Worm (Caenorhabditis elegans) whole organism, L3 larva: Measurements from ENCODE around the gene Y6E2A.4.
"Not testable (repeated sequence)": the region's sequence is repeated elsewhere in the genome, so short reads cannot be mapped to it uniquely, and the experiment has no call there.

Experiments used
- R02D3.7 ChIP-seq: fragments of 150-350 bp; optimal IDR thresholded peaks from 2 replicates; lab custom pipeline; 2014; ENCODE audit warnings: missing biosample characterization, missing genetic modification characterization
- aly-2 ChIP-seq: fragments of 150-350 bp; optimal IDR thresholded peaks from 2 replicates; lab custom pipeline; 2014; ENCODE audit warnings: missing biosample characterization, missing genetic modification characterization
- ama-1 ChIP-seq: fragments of 150-350 bp; optimal IDR thresholded peaks from 2 replicates; lab custom pipeline; 2018
- ceh-28 ChIP-seq: fragments of 150-350 bp; optimal IDR thresholded peaks from 2 replicates; lab custom pipeline; 2014; ENCODE audit warnings: missing biosample characterization, missing genetic modification reagents, missing genetic modification characterization
- ceh-9 ChIP-seq: sonication (generic microtip); optimal IDR thresholded peaks from 2 replicates; lab custom pipeline; 2018; ENCODE audit warnings: missing biosample characterization, missing genetic modification characterization
- daf-12 ChIP-seq: fragments of 150-350 bp; optimal IDR thresholded peaks from 2 replicates; lab custom pipeline; 2014; ENCODE audit warnings: missing biosample characterization, missing genetic modification reagents, missing genetic modification characterization
- egl-27 ChIP-seq: sonication (generic microtip); optimal IDR thresholded peaks from 4 replicates; lab custom pipeline; 2017; ENCODE audit warnings: missing biosample characterization, missing genetic modification reagents, missing genetic modification characterization
- egl-5 ChIP-seq: fragments of 150-350 bp; optimal IDR thresholded peaks from 2 replicates; lab custom pipeline; 2017; ENCODE audit warnings: missing biosample characterization, missing genetic modification reagents, missing genetic modification characterization, inconsistent platforms
- elt-1 ChIP-seq: fragments of 150-350 bp; optimal IDR thresholded peaks from 2 replicates; lab custom pipeline; 2014; ENCODE audit warnings: missing biosample characterization, missing genetic modification characterization
- elt-3 ChIP-seq, 3 experiments: fragments of 150-350 bp in 1 of 3; sonication (generic microtip) in 2 of 3; optimal IDR thresholded peaks; 2 replicates in 2 of 3; 4 replicates in 1 of 3; lab custom pipeline; 2014 to 2017; ENCODE audit warnings: missing biosample characterization in 3 of 3, missing genetic modification characterization in 3 of 3
- eor-1 ChIP-seq, 2 experiments: fragments of 150-350 bp; optimal IDR thresholded peaks; 2 replicates each; lab custom pipeline; 2014 to 2018; ENCODE audit warnings: missing biosample characterization in 2 of 2, missing genetic modification characterization in 2 of 2
- fos-1 ChIP-seq: fragments of 150-350 bp; optimal IDR thresholded peaks from 2 replicates; lab custom pipeline; 2014; ENCODE audit warnings: missing biosample characterization, missing genetic modification characterization
- hmg-11 ChIP-seq: sonication (generic microtip); optimal IDR thresholded peaks from 2 replicates; lab custom pipeline; 2016; ENCODE audit warnings: missing genetic modification characterization, missing compliant biosample characterization
- lin-15B ChIP-seq: fragments of 150-350 bp; optimal IDR thresholded peaks from 2 replicates; lab custom pipeline; 2014; ENCODE audit warnings: missing biosample characterization, missing genetic modification characterization
- lin-39 ChIP-seq: fragments of 150-350 bp; optimal IDR thresholded peaks from 2 replicates; lab custom pipeline; 2018; ENCODE audit warnings: missing biosample characterization, missing genetic modification reagents, missing genetic modification characterization
- mdl-1 ChIP-seq: fragments of 150-350 bp; optimal IDR thresholded peaks from 2 replicates; lab custom pipeline; 2014; ENCODE audit warnings: missing biosample characterization, missing genetic modification characterization
- mml-1 ChIP-seq: fragments of 150-350 bp; sonication (generic microtip); optimal IDR thresholded peaks from 3 replicates; lab custom pipeline; 2014; ENCODE audit warnings: missing biosample characterization, missing genetic modification characterization
- nfya-1 ChIP-seq: sonication (generic microtip); optimal IDR thresholded peaks from 2 replicates; lab custom pipeline; 2017; ENCODE audit warnings: missing genetic modification characterization, mild to moderate bottlenecking, missing compliant biosample characterization, antibody characterized with exemption, moderate library complexity; ENCODE audit not compliant: insufficient read depth
- nhr-12 ChIP-seq: fragments of 150-350 bp; optimal IDR thresholded peaks from 2 replicates; lab custom pipeline; 2014; ENCODE audit warnings: missing biosample characterization, missing genetic modification characterization
- nhr-23 ChIP-seq: fragments of 150-350 bp; optimal IDR thresholded peaks from 2 replicates; lab custom pipeline; 2014; ENCODE audit warnings: missing biosample characterization, missing genetic modification reagents, missing genetic modification characterization
- nhr-237 ChIP-seq: fragments of 150-350 bp; optimal IDR thresholded peaks from 2 replicates; lab custom pipeline; 2014; ENCODE audit warnings: missing biosample characterization, missing genetic modification characterization
- nhr-25 ChIP-seq: sonication (generic microtip); optimal IDR thresholded peaks from 2 replicates; lab custom pipeline; 2017; ENCODE audit warnings: missing biosample characterization, missing genetic modification characterization
- nhr-28 ChIP-seq: fragments of 150-350 bp; optimal IDR thresholded peaks from 2 replicates; lab custom pipeline; 2014; ENCODE audit warnings: missing biosample characterization, missing genetic modification characterization
- nhr-43 ChIP-seq: sonication (generic microtip); optimal IDR thresholded peaks from 2 replicates; lab custom pipeline; 2016; ENCODE audit warnings: mild to moderate bottlenecking, missing genetic modification characterization, missing compliant biosample characterization; ENCODE audit not compliant: poor library complexity, severe bottlenecking
- nhr-67 ChIP-seq: fragments of 150-350 bp; optimal IDR thresholded peaks from 2 replicates; lab custom pipeline; 2014; ENCODE audit warnings: missing biosample characterization, missing genetic modification characterization
- nhr-76 ChIP-seq: fragments of 150-350 bp; sonication (generic microtip); optimal IDR thresholded peaks from 5 replicates; lab custom pipeline; 2014; ENCODE audit warnings: missing biosample characterization, missing genetic modification characterization
- pqm-1 ChIP-seq: fragments of 150-350 bp; optimal IDR thresholded peaks from 2 replicates; lab custom pipeline; 2017; ENCODE audit warnings: missing biosample characterization, missing genetic modification characterization, inconsistent platforms
- sea-2 ChIP-seq: fragments of 150-350 bp; sonication (generic microtip); optimal IDR thresholded peaks from 4 replicates; lab custom pipeline; 2014; ENCODE audit warnings: missing biosample characterization, missing genetic modification reagents, missing genetic modification characterization
- snpc-4 ChIP-seq: fragments of 150-350 bp; optimal IDR thresholded peaks from 2 replicates; lab custom pipeline; 2014; ENCODE audit warnings: missing biosample characterization, missing genetic modification characterization
- tbx-2 ChIP-seq: sonication (generic microtip); optimal IDR thresholded peaks from 2 replicates; lab custom pipeline; 2016; ENCODE audit warnings: mild to moderate bottlenecking, missing genetic modification characterization, missing compliant biosample characterization
- unc-62 ChIP-seq: fragments of 150-350 bp; sonication (generic microtip); optimal IDR thresholded peaks from 4 replicates; lab custom pipeline; 2014; ENCODE audit warnings: missing biosample characterization, missing genetic modification reagents, missing genetic modification characterization
- zag-1 ChIP-seq: fragments of 150-350 bp; optimal IDR thresholded peaks from 2 replicates; lab custom pipeline; 2014; ENCODE audit warnings: missing biosample characterization, missing genetic modification characterization
- ztf-11 ChIP-seq: fragments of 150-350 bp; optimal IDR thresholded peaks from 2 replicates; lab custom pipeline; 2014; ENCODE audit warnings: missing biosample characterization, missing genetic modification characterization

Y6E2A.4 gene

ce11 chrV:15744366-15744765 lies 27.8 kb upstream of the Y6E2A.4 start, which contains the start of gene str-19:
Gene str-19 (minus strand): TSS chrV:15744466.
- TF ChIP-seq ceh-28 (tag; lab: Kevin White, UChicago); aly-2 (tag; lab: Kevin White, UChicago); ama-1 (lab: Kevin White, UChicago): not testable (repeated sequence)

- TF ChIP-seq mdl-1 = no peak
- no peak for TF ChIP-seq nhr-237
- TF ChIP-seq lin-39 (tag; lab: Kevin White, UChicago) = no peak
- no peak for TF ChIP-seq lin-15B (tag; lab: Kevin White, UChicago)
- no peak for TF ChIP-seq ceh-28 (tag; lab: Kevin White, UChicago)
- no peak for TF ChIP-seq mml-1
These were observed 25.3 kb upstream of the Y6E2A.4 start, which contains the start of gene str-18 for ce11 chrV:15741851-15742250. Gene str-18 (minus strand): TSS chrV:15741951.

- TF ChIP-seq zag-1 (tag; lab: Kevin White, UChicago) (no peak), nhr-12 (tag; lab: Kevin White, UChicago) (no peak), snpc-4 (tag; lab: Kevin White, UChicago) (no peak), nhr-67 (tag; lab: Kevin White, UChicago) (no peak), ama-1 (lab: Kevin White, UChicago) (no peak), elt-3 (tag; optimal IDR thresholded peaks at IDR 0.05; lab: Kevin White, UChicago) (no peak), lin-39 (tag; lab: Kevin White, UChicago) (no peak), pqm-1 (no peak), mdl-1 (no peak)
These were observed 19.1 kb upstream of the Y6E2A.4 start, which contains the start of gene str-27 for ce11 chrV:15735720-15736119. Gene str-27 (minus strand): TSS chrV:15735820.

ce11 chrV:15733568-15733967 lies 17.0 kb upstream of the Y6E2A.4 start, which contains the start of gene T23D5.3:
Gene T23D5.3 (minus strand): TSS chrV:15733668.
- no peak for TF ChIP-seq ceh-9 (tag; lab: Kevin White, UChicago)
- no peak for TF ChIP-seq nhr-237
- TF ChIP-seq tbx-2 = no peak
- TF ChIP-seq egl-5 (tag; lab: Kevin White, UChicago) = no peak
- TF ChIP-seq elt-1 (tag; lab: Kevin White, UChicago) = no peak
- no peak for TF ChIP-seq nhr-67 (tag; lab: Kevin White, UChicago)
- no peak for TF ChIP-seq ama-1 (lab: Kevin White, UChicago)
- TF ChIP-seq egl-27 (tag; lab: Kevin White, UChicago) = no peak
- no peak for TF ChIP-seq nhr-25 (tag; lab: Kevin White, UChicago)
- no peak for TF ChIP-seq unc-62 (GFP tag; lab: Kevin White, UChicago)
- TF ChIP-seq snpc-4 (tag; lab: Kevin White, UChicago) = no peak
- TF ChIP-seq nhr-12 (tag; lab: Kevin White, UChicago) = no peak
- TF ChIP-seq mdl-1 = no peak
- no peak for TF ChIP-seq lin-15B (tag; lab: Kevin White, UChicago)
- TF ChIP-seq fos-1 (tag; lab: Kevin White, UChicago) = no peak
- TF ChIP-seq elt-3 (tag; optimal IDR thresholded peaks at IDR 0.05; lab: Kevin White, UChicago) = no peak
- no peak for TF ChIP-seq nhr-76 (tag; lab: Kevin White, UChicago)
- no peak for TF ChIP-seq nhr-43 (tag; lab: Kevin White, UChicago)
- TF ChIP-seq lin-39 (tag; lab: Kevin White, UChicago) = no peak
- no peak for TF ChIP-seq R02D3.7 (tag; lab: Kevin White, UChicago)

- TF ChIP-seq elt-3 (tag; optimal IDR thresholded peaks at IDR 0.05; lab: Kevin White, UChicago) (no peak), nfya-1 (no peak), nhr-28 (tag; lab: Kevin White, UChicago) (no peak), nhr-23 (tag; lab: Kevin White, UChicago) (no peak)
- TF ChIP-seq, all 47 proteins: peak for 0
These were observed 16.4 kb upstream of the Y6E2A.4 start for ce11 chrV:15733020-15733419.

ce11 chrV:15732209-15732608 lies 15.6 kb upstream of the Y6E2A.4 start, which contains the start of gene str-38:
Gene str-38 (minus strand): TSS chrV:15732309.
- no peak for TF ChIP-seq ztf-11
- TF ChIP-seq sea-2 (GFP tag; lab: Kevin White, UChicago) = no peak
- no peak for TF ChIP-seq daf-12 (tag; lab: Kevin White, UChicago)
- no peak for TF ChIP-seq hmg-11
- no peak for TF ChIP-seq egl-27 (tag; lab: Kevin White, UChicago)
- TF ChIP-seq eor-1 (tag; optimal IDR thresholded peaks at IDR 0.05; lab: Kevin White, UChicago) = no peak
